Worm (Caenorhabditis elegans) whole organism, L1 larva: ENCODE measurements around the gene ZK1321.1.

ENCODE experiments used
- aha-1 ChIP-seq: fragments of 150-350 bp; optimal IDR thresholded peaks from 2 replicates; lab custom pipeline; 2014; ENCODE audit warnings: missing biosample characterization, missing genetic modification characterization
- alr-1 ChIP-seq: fragments of 200-800 bp; sonication (Bioruptor generic); optimal IDR thresholded peaks from 2 replicates; lab custom pipeline; 2018; ENCODE audit warnings: borderline replicate concordance, mild to moderate bottlenecking, missing genetic modification characterization, missing compliant biosample characterization
- aly-2 ChIP-seq: fragments of 150-350 bp; optimal IDR thresholded peaks from 2 replicates; lab custom pipeline; 2014; ENCODE audit warnings: missing biosample characterization, missing genetic modification characterization
- blmp-1 ChIP-seq: fragments of 150-350 bp; optimal IDR thresholded peaks from 2 replicates; lab custom pipeline; 2014; ENCODE audit warnings: missing biosample characterization, missing genetic modification characterization
- ceh-8 ChIP-seq: fragments of 200-800 bp; sonication (Bioruptor generic); optimal IDR thresholded peaks from 2 replicates; lab custom pipeline; 2018; ENCODE audit warnings: mild to moderate bottlenecking, missing genetic modification characterization, moderate library complexity, missing compliant biosample characterization
- ceh-82 ChIP-seq, 3 experiments: fragments of 150-350 bp in 1 of 3; sonication (generic microtip) in 2 of 3; optimal IDR thresholded peaks; 2 replicates each; lab custom pipeline; 2014 to 2017; ENCODE audit warnings: missing biosample characterization in 3 of 3, missing genetic modification characterization in 3 of 3
- ceh-88 ChIP-seq: fragments of 200-800 bp; sonication (Bioruptor generic); IDR thresholded peaks from 2 replicates; pipeline ENCODE4 v1.3.6; 2022; ENCODE audit warnings: missing genetic modification characterization, missing compliant biosample characterization
- efl-1 ChIP-seq, 4 experiments: fragments of 150-350 bp; optimal IDR thresholded peaks in 3 of 4; peaks in 1 of 4; 1 replicate in 1 of 4; 2 replicates in 3 of 4; lab custom pipeline; 2014; ENCODE audit warnings: missing biosample characterization in 2 of 4, missing genetic modification characterization in 2 of 4, missing genetic modification reagents in 2 of 4
- egl-13 ChIP-seq: sonication (generic microtip); optimal IDR thresholded peaks from 2 replicates; lab custom pipeline; 2016; ENCODE audit warnings: missing genotype, missing genetic modification reagents, missing genetic modification characterization, missing compliant biosample characterization
- elt-2 ChIP-seq: sonication (generic microtip); optimal IDR thresholded peaks from 2 replicates; lab custom pipeline; 2016; ENCODE audit warnings: missing genetic modification characterization, mild to moderate bottlenecking, inconsistent platforms, missing compliant biosample characterization, missing genetic modification reagents
- elt-3 ChIP-seq, 6 experiments: fragments of 150-350 bp in 1 of 6; sonication (generic microtip); optimal IDR thresholded peaks; 2 replicates each; lab custom pipeline; 2017 to 2018; ENCODE audit warnings: missing biosample characterization in 6 of 6, missing genetic modification characterization in 6 of 6, inconsistent platforms in 1 of 6
- hlh-17 ChIP-seq: fragments of 200-800 bp; sonication (Bioruptor generic); optimal IDR thresholded peaks from 2 replicates; lab custom pipeline; 2018; ENCODE audit warnings: missing genetic modification characterization, mild to moderate bottlenecking, missing compliant biosample characterization, moderate library complexity, borderline replicate concordance
- lin-13 ChIP-seq: fragments of 150-350 bp; optimal IDR thresholded peaks from 2 replicates; lab custom pipeline; 2014; ENCODE audit warnings: missing biosample characterization, missing genetic modification reagents, missing genetic modification characterization
- lin-14 ChIP-seq: fragments of 200-800 bp; sonication (Bioruptor generic); optimal IDR thresholded peaks from 2 replicates; lab custom pipeline; 2018; ENCODE audit warnings: mild to moderate bottlenecking, missing genetic modification characterization, moderate library complexity, missing compliant biosample characterization
- lin-15B ChIP-seq: fragments of 150-350 bp; sonication (generic microtip); optimal IDR thresholded peaks from 3 replicates; lab custom pipeline; 2014; ENCODE audit warnings: missing biosample characterization, missing genetic modification characterization
- lin-35 ChIP-seq, 2 experiments: fragments of 150-350 bp; optimal IDR thresholded peaks; 2 replicates each; lab custom pipeline; 2014; ENCODE audit warnings: missing biosample characterization in 2 of 2, missing genetic modification characterization in 2 of 2, missing genetic modification reagents in 2 of 2
- lsy-2 ChIP-seq, 2 experiments: fragments of 150-350 bp; optimal IDR thresholded peaks; 2 replicates each; lab custom pipeline; 2014; ENCODE audit warnings: missing biosample characterization in 2 of 2, missing genetic modification characterization in 2 of 2
- mab-9 ChIP-seq: fragments of 200-800 bp; sonication (Bioruptor generic); IDR thresholded peaks from 2 replicates; pipeline ENCODE4 v1.3.6; 2022; ENCODE audit warnings: missing genetic modification reagents, missing genetic modification characterization, missing compliant biosample characterization
- mdl-1 ChIP-seq, 2 experiments: fragments of 150-350 bp; optimal IDR thresholded peaks; 2 replicates each; lab custom pipeline; 2014 to 2017; ENCODE audit warnings: missing biosample characterization in 2 of 2, missing genetic modification characterization in 2 of 2, inconsistent platforms in 1 of 2
- nhr-19 ChIP-seq: fragments of 200-800 bp; sonication (Bioruptor generic); conservative IDR thresholded peaks from 2 replicates; pipeline ENCODE4 v1.3.6; 2022; ENCODE audit warnings: missing genetic modification characterization, missing compliant biosample characterization
- nhr-28 ChIP-seq: fragments of 150-350 bp; optimal IDR thresholded peaks from 2 replicates; lab custom pipeline; 2014; ENCODE audit warnings: missing biosample characterization, missing genetic modification characterization
- nhr-77 ChIP-seq: fragments of 150-350 bp; optimal IDR thresholded peaks from 2 replicates; lab custom pipeline; 2014; ENCODE audit warnings: missing biosample characterization, missing genetic modification characterization
- pax-3 ChIP-seq: fragments of 200-800 bp; sonication (Bioruptor generic); optimal IDR thresholded peaks from 2 replicates; lab custom pipeline; 2018; ENCODE audit warnings: mild to moderate bottlenecking, missing genetic modification characterization, moderate library complexity, missing compliant biosample characterization
- rnt-1 ChIP-seq: sonication (generic microtip); optimal IDR thresholded peaks from 2 replicates; lab custom pipeline; 2016; ENCODE audit warnings: mild to moderate bottlenecking, missing genetic modification characterization, moderate library complexity, missing compliant biosample characterization
- snpc-4 ChIP-seq: fragments of 150-350 bp; optimal IDR thresholded peaks from 2 replicates; lab custom pipeline; 2014; ENCODE audit warnings: missing biosample characterization, missing genetic modification characterization
- snu-23 ChIP-seq: sonication (generic microtip); optimal IDR thresholded peaks from 2 replicates; lab custom pipeline; 2016; ENCODE audit warnings: missing genetic modification characterization, missing compliant biosample characterization
- sup-37 ChIP-seq: fragments of 200-800 bp; sonication (Bioruptor generic); optimal IDR thresholded peaks from 2 replicates; lab custom pipeline; 2018; ENCODE audit warnings: mild to moderate bottlenecking, missing genetic modification characterization, missing compliant biosample characterization
- swsn-7 ChIP-seq: sonication (generic microtip); optimal IDR thresholded peaks from 2 replicates; lab custom pipeline; 2016; ENCODE audit warnings: missing genetic modification characterization, missing compliant biosample characterization
- xbp-1 ChIP-seq: sonication (generic microtip); optimal IDR thresholded peaks from 2 replicates; lab custom pipeline; 2016; ENCODE audit warnings: missing genetic modification characterization, missing compliant biosample characterization
- zip-4 ChIP-seq: fragments of 200-800 bp; sonication (Bioruptor generic); optimal IDR thresholded peaks from 2 replicates; lab custom pipeline; 2018; ENCODE audit warnings: mild to moderate bottlenecking, missing genetic modification characterization, moderate library complexity, missing compliant biosample characterization
- ztf-11 ChIP-seq, 2 experiments: sonication (generic microtip); optimal IDR thresholded peaks; 2 replicates each; lab custom pipeline; 2016 to 2017; ENCODE audit warnings: missing genetic modification characterization in 2 of 2, missing biosample characterization in 1 of 2, missing compliant biosample characterization in 1 of 2

The ZK1321.1 gene

DNA sequence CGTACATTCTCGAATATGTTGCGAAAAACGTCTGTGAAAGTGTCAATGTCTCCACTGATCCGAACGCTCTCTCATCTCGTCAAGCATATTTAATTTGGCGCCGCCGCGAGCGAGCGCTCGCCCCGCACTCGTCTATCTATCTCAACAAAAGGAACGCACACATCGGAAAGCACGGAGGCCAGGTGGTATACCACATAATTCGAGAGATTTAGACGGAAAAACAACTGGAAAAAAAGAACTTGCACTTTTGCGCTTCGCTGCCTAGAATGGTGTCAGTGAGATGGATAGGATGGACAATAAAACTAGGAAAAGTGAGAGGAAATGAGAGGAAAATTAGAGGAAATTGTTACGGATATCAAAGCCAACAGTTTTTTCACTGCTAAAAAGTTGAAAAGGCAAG lies 24.6 kb upstream of the ZK1321.1 start:
- TF ChIP-seq lin-14 (peak; percentile 13), snpc-4 (tag; lab: Kevin White, UChicago) (no peak), nhr-28 (tag; lab: Kevin White, UChicago) (no peak), alr-1 (tag; lab: Kevin White, UChicago) (no peak), aha-1 (tag; lab: Kevin White, UChicago) (no peak), blmp-1 (tag; lab: Kevin White, UChicago) (peak; percentile 74), lin-13 (GFP tag; lab: Kevin White, UChicago) (no peak), lin-35 (GFP tag; optimal IDR thresholded peaks at IDR 0.05; lab: Kevin White, UChicago) (no peak), ceh-8 (GFP tag; lab: Kevin White, UChicago) (no peak), ztf-11 (tag; optimal IDR thresholded peaks at IDR 0.05; lab: Kevin White, UChicago) (no peak), ceh-88 (GFP tag; lab: Robert Waterston, UW) (no peak), aly-2 (no peak)

ce11 chrII:9729866-9730265 lies 24.0 kb upstream of the ZK1321.1 start:
- TF ChIP-seq hlh-17 (GFP tag; lab: Kevin White, UChicago) (no peak), efl-1 (optimal IDR thresholded peaks at IDR 0.05; lab: Kevin White, UChicago) (no peak), efl-1 (GFP tag; optimal IDR thresholded peaks at IDR 0.05 in 1 of 2; lab: Kevin White, UChicago) (peak in 1 of 2 experiments; percentile 12), lin-14 (peak; percentile 46)

DNA sequence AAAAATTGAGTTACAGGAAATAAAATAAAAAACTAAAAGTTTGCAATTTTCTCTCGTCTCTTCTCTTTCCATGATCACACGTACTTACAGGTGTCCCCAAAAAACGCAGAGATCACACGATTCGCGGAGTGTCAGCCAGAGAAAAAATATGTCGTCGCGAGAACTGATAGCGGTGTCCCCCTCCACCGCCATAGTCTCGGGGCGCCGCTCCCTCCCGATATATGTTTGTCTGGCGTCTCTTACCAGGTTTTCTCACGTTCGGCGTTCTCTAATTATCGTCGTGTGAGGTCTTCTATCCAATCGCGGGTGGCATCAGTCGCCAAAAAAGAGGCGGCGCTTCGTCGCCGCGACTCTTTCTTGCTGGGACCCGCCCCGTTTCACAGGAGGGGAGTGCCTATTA lies 22.0 kb upstream of the ZK1321.1 start, which contains the start of gene mab-3:
Gene mab-3 (plus strand): TSS at position 328 of the 400 bp plus-strand sequence.
- TF ChIP-seq nhr-19 (GFP tag; lab: Robert Waterston, UW) (peak; percentile 34; the same call in 1 of the 2 replicates), lin-14 (peak; percentile 61), rnt-1 (tag; lab: Kevin White, UChicago) (peak; percentile 15)

DNA sequence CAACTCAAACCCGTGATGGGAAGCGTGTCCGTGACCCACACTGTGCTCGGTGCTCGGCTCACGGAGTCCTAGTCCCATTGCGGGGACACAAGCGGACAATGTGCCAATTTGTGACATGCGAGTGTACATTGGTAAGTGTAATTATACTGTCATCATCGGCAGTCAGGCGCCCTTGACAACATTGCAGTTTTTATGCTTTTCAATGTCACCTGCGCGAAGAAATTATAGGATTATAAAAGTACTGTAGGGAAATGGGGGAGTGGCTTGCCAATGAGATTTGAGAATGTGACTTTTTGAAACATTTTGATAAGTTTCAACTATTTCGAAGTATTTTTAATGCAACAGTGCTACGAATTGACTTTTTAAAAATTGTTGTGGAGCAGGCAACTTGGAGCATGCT lies 18.0 kb upstream of the ZK1321.1 start:
- TF ChIP-seq alr-1 (tag; lab: Kevin White, UChicago), result no peak
- no peak for TF ChIP-seq nhr-28 (tag; lab: Kevin White, UChicago)
- no peak for TF ChIP-seq lsy-2 (tag; optimal IDR thresholded peaks at IDR 0.05; lab: Kevin White, UChicago)
- no peak for TF ChIP-seq elt-3 (tag; optimal IDR thresholded peaks at IDR 0.05; lab: Kevin White, UChicago)
- no peak for TF ChIP-seq snu-23 (GFP tag; lab: Kevin White, UChicago)
- no peak for TF ChIP-seq lin-15B
- no peak for TF ChIP-seq xbp-1 (tag; lab: Kevin White, UChicago)
- no peak for TF ChIP-seq egl-13
- no peak for TF ChIP-seq pax-3
- no peak for TF ChIP-seq nhr-77 (tag; lab: Kevin White, UChicago)
- no peak for TF ChIP-seq hlh-17 (GFP tag; lab: Kevin White, UChicago)
- no peak for TF ChIP-seq ceh-88 (GFP tag; lab: Robert Waterston, UW)
- TF ChIP-seq zip-4 (GFP tag; lab: Kevin White, UChicago), result no peak
- TF ChIP-seq ceh-8 (GFP tag; lab: Kevin White, UChicago), result no peak
- no peak for TF ChIP-seq mdl-1 (tag; optimal IDR thresholded peaks at IDR 0.05; lab: Kevin White, UChicago)
- TF ChIP-seq ceh-82 (tag; optimal IDR thresholded peaks at IDR 0.05; lab: Kevin White, UChicago), result no peak
- TF ChIP-seq mab-9 (GFP tag; lab: Robert Waterston, UW), result no peak

ce11 chrII:9738820-9739219 lies 15.0 kb upstream of the ZK1321.1 start:
- no peak for TF ChIP-seq swsn-7 (tag; lab: Kevin White, UChicago)
- TF ChIP-seq efl-1 (optimal IDR thresholded peaks at IDR 0.05; lab: Kevin White, UChicago), result no peak
- peak in 1 of 2 experiments; percentile 85 for TF ChIP-seq efl-1 (GFP tag; optimal IDR thresholded peaks at IDR 0.05 in 1 of 2; lab: Kevin White, UChicago)
- TF ChIP-seq sup-37 (GFP tag; lab: Kevin White, UChicago), result no peak
- TF ChIP-seq elt-2, result peak; percentile 51
- TF ChIP-seq lin-14, result peak; percentile 6
